Fruit fly (Drosophila melanogaster): ENCODE results near the gene BigH1.

Gene BigH1

dm6 chr3R:14670840-14671239 lies 7.6 kb downstream of the BigH1 start (continued):
- TF ChIP-seq Hsf (GFP tag; optimal IDR thresholded peaks at IDR 0.05) (no peak), wek (GFP tag; optimal IDR thresholded peaks at IDR 0.05) (peak; percentile 75), CG31224 (GFP tag; IDR thresholded peaks at IDR 0.05) (no peak), stc (GFP tag; IDR thresholded peaks at IDR 0.05) (no peak), Gsc (GFP tag; IDR thresholded peaks at IDR 0.05) (no peak), pfk (GFP tag; optimal IDR thresholded peaks at IDR 0.05) (peak; percentile 24), CG32532 (GFP tag; IDR thresholded peaks at IDR 0.05) (no peak), gcm2 (GFP tag; optimal IDR thresholded peaks at IDR 0.05) (no peak), bab2 (GFP tag; optimal IDR thresholded peaks at IDR 0.05) (peak; percentile 10), Jarid2 (GFP tag; optimal IDR thresholded peaks at IDR 0.05) (peak; percentile 38), caup (GFP tag; optimal IDR thresholded peaks at IDR 0.05; ENCODE audit: severe bottlenecking) (no peak), TFAM (GFP tag; optimal IDR thresholded peaks at IDR 0.05) (peak; percentile 49), lab (GFP tag; optimal IDR thresholded peaks at IDR 0.05) (no peak), CG33557 (GFP tag; optimal IDR thresholded peaks at IDR 0.05) (peak; percentile 96), exex (tag; optimal IDR thresholded peaks at IDR 0.05) (no peak), oc (tag; optimal IDR thresholded peaks at IDR 0.05) (no peak), GATAe (GFP tag; conservative IDR thresholded peaks at IDR 0.05) (no peak), CG14441 (GFP tag; IDR thresholded peaks at IDR 0.05) (no peak), dmrt11E (tag; optimal IDR thresholded peaks at IDR 0.05) (peak; percentile 88), CG15696 (tag; optimal IDR thresholded peaks at IDR 0.05) (peak; percentile 97), Deaf1 (tag; optimal IDR thresholded peaks at IDR 0.05) (no peak), CG31441 (GFP tag; IDR thresholded peaks at IDR 0.05) (no peak; the same call in 1 of the 2 replicates), CG2712 (tag; optimal IDR thresholded peaks at IDR 0.05) (peak; percentile 79), HLH3B (GFP tag; IDR thresholded peaks at IDR 0.05) (no peak), ATbp (GFP tag; optimal IDR thresholded peaks at IDR 0.05) (peak; percentile 62), CG14710 (tag; optimal IDR thresholded peaks at IDR 0.05) (peak; percentile 87), Ets97D (GFP tag; optimal IDR thresholded peaks at IDR 0.05) (no peak), Oaz (GFP tag; IDR thresholded peaks at IDR 0.05) (no peak), knrl (GFP tag; IDR thresholded peaks at IDR 0.05; ENCODE audit: partially characterized antibody) (no peak), CG17829 (tag; optimal IDR thresholded peaks at IDR 0.05) (peak; percentile 63), Sry-β (GFP tag; optimal IDR thresholded peaks at IDR 0.05) (peak; percentile 52), CG2678 (tag; optimal IDR thresholded peaks at IDR 0.05) (no peak), CG11695 (GFP tag; IDR thresholded peaks at IDR 0.05) (peak; percentile 42; the same call in 1 of the 3 replicates), jigr1 (GFP tag; IDR thresholded peaks at IDR 0.05) (no peak), CG17359 (tag; optimal IDR thresholded peaks at IDR 0.05) (no peak), CG2129 (GFP tag; IDR thresholded peaks at IDR 0.05; ENCODE audit: partially characterized antibody) (no peak), Drgx (GFP tag; IDR thresholded peaks at IDR 0.05) (no peak), Awh (GFP tag; IDR thresholded peaks at IDR 0.05) (no peak), fd96Cb (tag; optimal IDR thresholded peaks at IDR 0.05) (peak; percentile 2), Mrtf (GFP tag; IDR thresholded peaks at IDR 0.05) (no peak), CG30403 (GFP tag; optimal IDR thresholded peaks at IDR 0.05) (no peak), ac (GFP tag; optimal IDR thresholded peaks at IDR 0.05) (peak; percentile 94), CG12219 (GFP tag; optimal IDR thresholded peaks at IDR 0.05) (peak; percentile 57), PHDP (tag; optimal IDR thresholded peaks at IDR 0.05) (peak; percentile 51), CG17385 (GFP tag; optimal IDR thresholded peaks at IDR 0.05) (peak; percentile 17), sqz (GFP tag; optimal IDR thresholded peaks at IDR 0.05) (no peak), CG9215 (GFP tag; IDR thresholded peaks at IDR 0.05) (no peak), CG8281 (tag; optimal IDR thresholded peaks at IDR 0.05) (no peak), CG13775 (GFP tag; optimal IDR thresholded peaks at IDR 0.05) (peak; percentile 30), otp (GFP tag; IDR thresholded peaks at IDR 0.05) (peak; percentile 32; the same call in 1 of the 3 replicates), CG4820 (GFP tag; optimal IDR thresholded peaks at IDR 0.05) (no peak)

Data from whole organism, embryonic.